Worm (Caenorhabditis elegans): ENCODE measurements around the gene K12B6.9.

DNA sequence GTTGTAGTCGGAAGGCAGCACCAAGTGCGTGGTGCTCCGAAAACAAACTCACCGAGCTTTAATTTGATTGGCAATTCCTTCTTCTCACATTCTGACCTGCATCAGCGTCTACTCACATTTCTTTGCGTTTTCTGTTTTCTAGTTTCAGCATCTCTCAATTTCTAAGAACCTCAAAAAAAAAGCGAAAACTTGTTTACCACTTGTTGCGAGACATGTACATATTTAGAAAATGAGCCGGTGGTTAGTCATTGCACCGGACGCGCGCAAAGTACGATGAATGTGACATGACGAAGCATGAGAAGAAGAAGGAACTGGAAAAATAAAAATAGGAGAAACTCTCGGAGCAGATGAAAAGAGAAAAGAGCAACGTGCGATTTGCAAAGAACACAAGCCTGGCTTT is 47.8 kb downstream of the K12B6.9 start:
- no peak for TF ChIP-seq B0019.2 (GFP tag; conservative IDR thresholded peaks at IDR 0.05)
- no peak for TF ChIP-seq hmg-20 (GFP tag; IDR thresholded peaks at IDR 0.05)
- no peak for TF ChIP-seq C06A6.2 (GFP tag; conservative IDR thresholded peaks at IDR 0.05)
- TF ChIP-seq ceh-79 (tag; optimal IDR thresholded peaks at IDR 0.05), result no peak
- no peak for TF ChIP-seq ZK185.1 (tag; optimal IDR thresholded peaks at IDR 0.05; ENCODE audit: poor library complexity, severe bottlenecking)
- no peak for TF ChIP-seq lin-35 (GFP tag; optimal IDR thresholded peaks at IDR 0.05)
- TF ChIP-seq snpc-4 (GFP tag; optimal IDR thresholded peaks at IDR 0.05), result no peak
- no peak for TF ChIP-seq snpc-4 (tag; optimal IDR thresholded peaks at IDR 0.05)
- TF ChIP-seq snpc-1.1 (tag; optimal IDR thresholded peaks at IDR 0.05; ENCODE audit: insufficient read depth), result no peak
- no peak for TF ChIP-seq pha-4 (tag; optimal IDR thresholded peaks at IDR 0.05)
- no peak for TF ChIP-seq him-1 (tag; optimal IDR thresholded peaks at IDR 0.05)
- TF ChIP-seq nhr-90 (tag; optimal IDR thresholded peaks at IDR 0.05), result no peak
